Worm (Caenorhabditis elegans): ENCODE results near the gene eef-1B.1.
"Not testable (repeated sequence)": the region's sequence is repeated elsewhere in the genome, so short reads cannot be mapped to it uniquely, and the experiment has no call there.

ce11 chrIII:7962641-7963040 is 10.5 kb downstream of the eef-1B.1 start, which contains the start of gene F54H12.4:
- TF ChIP-seq jun-1 (tag; optimal IDR thresholded peaks at IDR 0.05); skn-1 (tag; optimal IDR thresholded peaks at IDR 0.05); mdl-1 (tag; optimal IDR thresholded peaks at IDR 0.05); nhr-77 (tag; optimal IDR thresholded peaks at IDR 0.05); unc-62 (GFP tag; optimal IDR thresholded peaks at IDR 0.05); ceh-82 (tag; optimal IDR thresholded peaks at IDR 0.05); pha-4 (tag; optimal IDR thresholded peaks at IDR 0.05); pqm-1 (tag; optimal IDR thresholded peaks at IDR 0.05); ama-1 (optimal IDR thresholded peaks at IDR 0.05); daf-12 (tag; optimal IDR thresholded peaks at IDR 0.05); nhr-28 (tag; optimal IDR thresholded peaks at IDR 0.05); nfya-1 (tag; optimal IDR thresholded peaks at IDR 0.05; ENCODE audit: insufficient read depth): not testable (repeated sequence)

Measured in whole organism, L3 larva.